Fruit fly (Drosophila melanogaster): Measurements from ENCODE around the gene dpy.

The dpy gene

dm6 chr2L:4578974-4579373, 35.1 kb downstream of the dpy start (continued):
- TF ChIP-seq ss (GFP tag; optimal IDR thresholded peaks at IDR 0.05) (peak; percentile 29 to 54), dsx (GFP tag; optimal IDR thresholded peaks at IDR 0.05; ENCODE audit: poor library complexity, severe bottlenecking) (peak; percentile 39), Smox (GFP tag; optimal IDR thresholded peaks at IDR 0.05) (peak; percentile 62), CG11902 (GFP tag; optimal IDR thresholded peaks at IDR 0.05) (no peak), CG10631 (GFP tag; optimal IDR thresholded peaks at IDR 0.05) (peak; percentile 71), vri (GFP tag; optimal IDR thresholded peaks at IDR 0.05) (peak; percentile 14), CG6854 (GFP tag; optimal IDR thresholded peaks at IDR 0.05) (no peak), CG15336 (GFP tag; IDR thresholded peaks at IDR 0.05) (peak; percentile 96), CG16779 (tag; optimal IDR thresholded peaks at IDR 0.05) (peak; percentile 47), net (GFP tag; optimal IDR thresholded peaks at IDR 0.05) (peak; percentile 79), CG8119 (GFP tag; IDR thresholded peaks at IDR 0.05) (peak; percentile 96), eg (GFP tag; IDR thresholded peaks at IDR 0.05) (peak; percentile 92), Blimp-1 (GFP tag; optimal IDR thresholded peaks at IDR 0.05) (peak; percentile 18), spab (GFP tag; optimal IDR thresholded peaks at IDR 0.05) (peak; percentile 37)

dm6 chr2L:4578027-4578426, 36.1 kb downstream of the dpy start, which contains the start of gene HP6:
HP6 (minus strand) TSS chr2L:4578218.
- TF ChIP-seq CG11762 (GFP tag; optimal IDR thresholded peaks at IDR 0.05; ENCODE audit: insufficient read depth) (no peak), dsx (GFP tag; optimal IDR thresholded peaks at IDR 0.05; ENCODE audit: poor library complexity, severe bottlenecking) (no peak)

- TF ChIP-seq CG11294 (GFP tag; IDR thresholded peaks at IDR 0.05) (no peak), Eip78C (GFP tag) (no peak), achi (GFP tag; optimal IDR thresholded peaks at IDR 0.05) (no peak), Hr4 (GFP tag; optimal IDR thresholded peaks at IDR 0.05) (no peak), CG8319 (GFP tag; optimal IDR thresholded peaks at IDR 0.05) (no peak), CG3919 (GFP tag; optimal IDR thresholded peaks at IDR 0.05) (no peak), svp (GFP tag) (no peak), CG4318 (GFP tag; optimal IDR thresholded peaks at IDR 0.05) (no peak), fd85E (GFP tag; optimal IDR thresholded peaks at IDR 0.05) (no peak), ss (GFP tag; optimal IDR thresholded peaks at IDR 0.05) (no peak), fkh (GFP tag; optimal IDR thresholded peaks at IDR 0.05) (no peak), CG10669 (GFP tag; optimal IDR thresholded peaks at IDR 0.05) (no peak), CG6276 (GFP tag; optimal IDR thresholded peaks at IDR 0.05) (no peak), Hr39 (GFP tag; optimal IDR thresholded peaks at IDR 0.05) (no peak), Met (GFP tag; optimal IDR thresholded peaks at IDR 0.05) (no peak), Sox14 (GFP tag; optimal IDR thresholded peaks at IDR 0.05) (no peak), Lpt (GFP tag; optimal IDR thresholded peaks at IDR 0.05) (no peak), CG7368 (GFP tag; optimal IDR thresholded peaks at IDR 0.05) (no peak), CG1621 (tag; optimal IDR thresholded peaks at IDR 0.05) (no peak)
Observed at dm6 chr2L:4576467-4576866, 37.6 kb downstream of the dpy start.

dm6 chr2L:4573327-4573726, 40.8 kb downstream of the dpy start:
- TF ChIP-seq CG16779 (tag; optimal IDR thresholded peaks at IDR 0.05) (no peak), Eip75B (GFP tag; optimal IDR thresholded peaks at IDR 0.05) (no peak)

dm6 chr2L:4571316-4571715, 42.8 kb downstream of the dpy start:
- TF ChIP-seq fkh (GFP tag; optimal IDR thresholded peaks at IDR 0.05), result no peak
- no peak for TF ChIP-seq CG15336 (GFP tag; IDR thresholded peaks at IDR 0.05)
- TF ChIP-seq Blimp-1 (GFP tag; optimal IDR thresholded peaks at IDR 0.05), result no peak
- TF ChIP-seq CG6808 (GFP tag; optimal IDR thresholded peaks at IDR 0.05), result no peak
- no peak for TF ChIP-seq CG4318 (GFP tag; optimal IDR thresholded peaks at IDR 0.05)
- no peak for TF ChIP-seq CG10669 (GFP tag; optimal IDR thresholded peaks at IDR 0.05)
- no peak for TF ChIP-seq ss (GFP tag; optimal IDR thresholded peaks at IDR 0.05)
- no peak for TF ChIP-seq CG7368 (GFP tag; optimal IDR thresholded peaks at IDR 0.05)
- TF ChIP-seq CG34406 (GFP tag; optimal IDR thresholded peaks at IDR 0.05), result no peak
- no peak for TF ChIP-seq pdm3 (GFP tag; optimal IDR thresholded peaks at IDR 0.05)

All from whole organism, prepupa.